Worm (Caenorhabditis elegans) whole organism, late embryonic: Measurements from ENCODE around the gene T24D3.2.

Experiments
- F13H6.1 ChIP-seq: sonication (generic microtip); optimal IDR thresholded peaks from 2 replicates; lab custom pipeline; 2016; ENCODE audit warnings: missing genetic modification characterization, missing compliant biosample characterization
- ama-1 ChIP-seq: fragments of 150-350 bp; optimal IDR thresholded peaks from 2 replicates; lab custom pipeline; 2014
- ceh-14 ChIP-seq: sonication (generic microtip); optimal IDR thresholded peaks from 2 replicates; lab custom pipeline; 2016; ENCODE audit warnings: missing genotype, missing genetic modification characterization, missing compliant biosample characterization
- ceh-34 ChIP-seq: sonication (generic microtip); optimal IDR thresholded peaks from 2 replicates; lab custom pipeline; 2016; ENCODE audit warnings: mild to moderate bottlenecking, missing genetic modification characterization, missing compliant biosample characterization
- che-1 ChIP-seq: sonication (generic microtip); optimal IDR thresholded peaks from 2 replicates; lab custom pipeline; 2016; ENCODE audit warnings: mild to moderate bottlenecking, missing genetic modification characterization, missing compliant biosample characterization
- elt-4 ChIP-seq: sonication (generic microtip); optimal IDR thresholded peaks from 2 replicates; lab custom pipeline; 2016; ENCODE audit warnings: missing genetic modification characterization, missing compliant biosample characterization
- fax-1 ChIP-seq: sonication (generic microtip); optimal IDR thresholded peaks from 2 replicates; lab custom pipeline; 2016; ENCODE audit warnings: missing genotype, missing genetic modification characterization, missing compliant biosample characterization
- lin-11 ChIP-seq: fragments of 200-800 bp; sonication (Bioruptor generic); optimal IDR thresholded peaks from 2 replicates; lab custom pipeline; 2018; ENCODE audit warnings: mild to moderate bottlenecking, missing genetic modification characterization, missing compliant biosample characterization
- nfya-1 ChIP-seq: sonication (generic microtip); optimal IDR thresholded peaks from 2 replicates; lab custom pipeline; 2017; ENCODE audit warnings: missing genetic modification characterization, mild to moderate bottlenecking, missing compliant biosample characterization, antibody characterized with exemption, moderate library complexity
- pha-4 ChIP-seq: fragments of 150-350 bp; optimal IDR thresholded peaks from 2 replicates; lab custom pipeline; 2018; ENCODE audit warnings: missing biosample characterization, missing genetic modification reagents, missing genetic modification characterization
- pqm-1 ChIP-seq: sonication (generic microtip); optimal IDR thresholded peaks from 2 replicates; lab custom pipeline; 2016; ENCODE audit warnings: missing genetic modification characterization, missing compliant biosample characterization
- unc-3 ChIP-seq, 2 experiments: fragments of 200-800 bp in 1 of 2; sonication (Bioruptor generic) in 1 of 2; sonication (generic microtip) in 1 of 2; conservative IDR thresholded peaks in 1 of 2; optimal IDR thresholded peaks in 1 of 2; 2 replicates each; pipeline versions ENCODE4 v1.3.6 to Lab custom; 2016 to 2022; ENCODE audit warnings: missing compliant biosample characterization in 2 of 2, missing genetic modification characterization in 2 of 2, missing genetic modification reagents in 1 of 2
- unc-55 ChIP-seq: sonication (generic microtip); optimal IDR thresholded peaks from 2 replicates; lab custom pipeline; 2017; ENCODE audit warnings: missing biosample characterization, missing genetic modification reagents, missing genetic modification characterization
- zip-5 ChIP-seq: sonication (generic microtip); optimal IDR thresholded peaks from 2 replicates; lab custom pipeline; 2016; ENCODE audit warnings: missing genetic modification characterization, missing compliant biosample characterization

DNA sequence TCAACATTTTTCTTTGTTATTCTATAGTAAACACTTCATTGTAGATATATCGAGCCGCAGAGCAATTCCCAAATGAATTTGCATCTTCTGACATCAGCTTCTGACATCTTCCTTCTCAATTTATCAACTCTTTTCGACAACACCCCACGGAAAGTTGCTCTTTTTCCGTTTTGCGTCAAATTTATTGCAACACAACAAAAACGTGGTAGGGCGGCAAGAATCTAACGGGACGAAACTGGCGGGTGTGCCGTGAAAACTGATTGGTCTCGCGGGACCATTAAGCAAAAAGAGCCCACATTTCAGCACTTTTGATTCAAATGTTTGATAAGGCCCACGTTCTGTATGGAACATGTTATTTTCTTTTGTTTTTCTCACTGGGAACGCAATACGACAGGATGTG lies 20.8 kb upstream of the T24D3.2 start:
- TF ChIP-seq pha-4 (tag; lab: Kevin White, UChicago) (no peak), unc-3 (GFP tag; conservative IDR thresholded peaks at IDR 0.05; lab: Robert Waterston, UW) (0 out of 2 replicates have a peak, but pooled peaks have one; percentile 29), unc-3 (tag; optimal IDR thresholded peaks at IDR 0.05; lab: Kevin White, UChicago) (peak; percentile 35), ama-1 (lab: Kevin White, UChicago) (no peak), ceh-34 (no peak), unc-55 (GFP tag; lab: Kevin White, UChicago) (no peak), che-1 (tag; lab: Kevin White, UChicago) (no peak), fax-1 (tag; lab: Kevin White, UChicago) (no peak), ceh-14 (tag; lab: Kevin White, UChicago) (no peak), elt-4 (tag; lab: Kevin White, UChicago) (no peak), pqm-1 (tag; lab: Kevin White, UChicago) (no peak), nfya-1 (tag; lab: Kevin White, UChicago) (no peak), F13H6.1 (no peak), zip-5 (tag; lab: Kevin White, UChicago) (no peak), lin-11 (tag; lab: Kevin White, UChicago) (no peak)
